Worm (Caenorhabditis elegans): ENCODE measurements around the gene mec-14.

mec-14 gene

DNA sequence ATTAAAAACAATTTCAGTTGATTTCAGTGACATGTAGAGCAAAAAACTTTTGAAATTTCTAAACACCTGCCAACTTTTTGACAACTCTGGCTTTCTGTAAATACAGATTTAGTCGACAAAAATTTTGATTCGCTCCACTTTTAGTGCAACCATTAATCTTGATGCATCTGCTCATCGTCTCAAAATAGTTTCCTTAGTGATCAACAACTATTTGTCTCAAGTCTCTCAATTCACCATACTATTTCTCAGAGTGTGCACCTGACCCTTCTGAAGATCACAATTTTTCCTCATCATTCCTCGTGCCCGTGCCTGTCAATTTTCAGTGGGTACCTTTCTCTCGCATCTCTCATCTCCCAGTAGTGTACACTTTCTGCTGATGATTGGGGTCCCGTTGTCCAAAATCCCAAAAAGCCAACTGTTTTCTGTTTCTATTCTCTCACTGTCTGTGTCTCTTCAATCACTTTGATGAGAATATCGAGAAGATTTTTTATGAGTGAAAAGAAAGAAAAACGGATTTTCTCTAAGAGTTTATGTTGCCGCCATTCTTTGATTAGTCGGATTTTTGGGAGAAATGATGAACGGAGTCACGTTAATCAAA lies 24.2 kb upstream of the mec-14 start (continued):
- TF ChIP-seq nhr-77 (tag; optimal IDR thresholded peaks at IDR 0.05) (no peak), efl-3 (GFP tag; optimal IDR thresholded peaks at IDR 0.05) (no peak), F16B12.6 (tag; optimal IDR thresholded peaks at IDR 0.05) (no peak), unc-30 (tag; optimal IDR thresholded peaks at IDR 0.05) (no peak), efl-1 (optimal IDR thresholded peaks at IDR 0.05) (peak; percentile 22 to 52), efl-1 (GFP tag; optimal IDR thresholded peaks at IDR 0.05 in 1 of 2) (peak; percentile 23 to 81), aly-2 (tag; optimal IDR thresholded peaks at IDR 0.05) (no peak), isw-1 (GFP tag; IDR thresholded peaks at IDR 0.05) (no peak), ets-5 (GFP tag; IDR thresholded peaks at IDR 0.05) (no peak), dsc-1 (tag; optimal IDR thresholded peaks at IDR 0.05) (peak; percentile 43), pqm-1 (tag; optimal IDR thresholded peaks at IDR 0.05) (no peak), elt-3 (tag; optimal IDR thresholded peaks at IDR 0.05) (no peak), lin-15B (tag; optimal IDR thresholded peaks at IDR 0.05) (no peak), hlh-17 (GFP tag; optimal IDR thresholded peaks at IDR 0.05; ENCODE audit: borderline replicate concordance) (no peak), nhr-12 (tag; optimal IDR thresholded peaks at IDR 0.05) (no peak), fkh-4 (tag; optimal IDR thresholded peaks at IDR 0.05; ENCODE audit: borderline replicate concordance) (no peak), nhr-47 (tag; optimal IDR thresholded peaks at IDR 0.05) (peak; percentile 39), nhr-28 (tag; optimal IDR thresholded peaks at IDR 0.05) (no peak), Y116A8C.19 (tag; optimal IDR thresholded peaks at IDR 0.05; ENCODE audit: borderline replicate concordance) (no peak), egl-13 (tag; optimal IDR thresholded peaks at IDR 0.05) (no peak), C34B4.2 (tag; optimal IDR thresholded peaks at IDR 0.05) (no peak), grh-1 (GFP tag; IDR thresholded peaks at IDR 0.05) (no peak), dpl-1 (GFP tag; optimal IDR thresholded peaks at IDR 0.05) (peak; percentile 5 to 30 (median 19)), fos-1 (tag; optimal IDR thresholded peaks at IDR 0.05) (no peak), fkh-8 (tag; optimal IDR thresholded peaks at IDR 0.05) (no peak), ceh-90 (tag; optimal IDR thresholded peaks at IDR 0.05) (no peak), nhr-11 (tag; optimal IDR thresholded peaks at IDR 0.05) (peak; percentile 65), nhr-84 (tag; optimal IDR thresholded peaks at IDR 0.05) (no peak), lin-39 (tag; optimal IDR thresholded peaks at IDR 0.05) (peak; percentile 63), ces-1 (GFP tag; optimal IDR thresholded peaks at IDR 0.05) (no peak), sup-37 (GFP tag; optimal IDR thresholded peaks at IDR 0.05) (peak; percentile 46), nhr-76 (tag; optimal IDR thresholded peaks at IDR 0.05) (no peak)

DNA sequence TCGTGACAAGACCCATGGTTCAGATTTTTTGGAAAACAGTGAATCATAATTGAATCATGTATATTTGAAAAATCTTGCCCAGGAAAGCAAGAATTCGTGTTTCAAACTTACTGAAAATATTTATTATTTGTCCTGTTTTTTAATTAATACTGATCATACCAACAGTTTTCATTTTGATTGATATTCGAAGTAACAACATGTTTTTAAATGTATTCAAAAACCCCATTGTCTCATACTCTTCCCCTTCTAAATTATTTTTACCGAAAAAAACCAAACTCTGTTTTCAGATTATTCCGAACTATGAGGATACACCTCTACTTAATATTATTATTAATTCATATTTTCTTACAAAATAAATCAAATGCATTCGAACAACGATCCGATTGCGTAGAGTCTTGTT lies 23.4 kb upstream of the mec-14 start, which contains the start of gene R151.1:
R151.1 (plus strand) TSS at position 301 of the 400 bp plus-strand sequence.
- TF ChIP-seq sox-4 (tag; optimal IDR thresholded peaks at IDR 0.05): no peak
- TF ChIP-seq lin-15B (tag; optimal IDR thresholded peaks at IDR 0.05): no peak
- no peak for TF ChIP-seq C34B4.2 (tag; optimal IDR thresholded peaks at IDR 0.05)
- no peak for TF ChIP-seq C16A3.4 (tag; optimal IDR thresholded peaks at IDR 0.05)
- TF ChIP-seq nhr-237 (tag; optimal IDR thresholded peaks at IDR 0.05): no peak
- no peak for TF ChIP-seq ceh-88 (GFP tag; IDR thresholded peaks at IDR 0.05)
- no peak for TF ChIP-seq swsn-7 (tag; optimal IDR thresholded peaks at IDR 0.05)
- TF ChIP-seq rnt-1 (tag; optimal IDR thresholded peaks at IDR 0.05): no peak
- TF ChIP-seq lsy-2 (tag; optimal IDR thresholded peaks at IDR 0.05): no peak
- no peak for TF ChIP-seq ztf-11 (tag; optimal IDR thresholded peaks at IDR 0.05)
- TF ChIP-seq zip-4 (GFP tag; optimal IDR thresholded peaks at IDR 0.05): no peak
- no peak for TF ChIP-seq nhr-77 (tag; optimal IDR thresholded peaks at IDR 0.05)
- TF ChIP-seq F16B12.6 (tag; optimal IDR thresholded peaks at IDR 0.05): no peak
- TF ChIP-seq nhr-85 (tag): no peak
- no peak for TF ChIP-seq tbx-2 (tag; optimal IDR thresholded peaks at IDR 0.05)
- no peak for TF ChIP-seq pag-3 (tag; optimal IDR thresholded peaks at IDR 0.05; ENCODE audit: borderline replicate concordance, insufficient read depth)
- TF ChIP-seq isw-1 (GFP tag; IDR thresholded peaks at IDR 0.05): no peak
- TF ChIP-seq unc-98 (GFP tag; IDR thresholded peaks at IDR 0.05): no peak
